Fruit fly (Drosophila melanogaster) Kc167 (cell line): ENCODE results near the gene CG9356.

ENCODE experiments used
- Myc ChIP-seq: fragments of >200 bp; optimal IDR thresholded peaks from 2 replicates; lab custom pipeline; 2017; ENCODE audit warnings: missing external identifiers
- insv ChIP-seq: fragments of >200 bp; optimal IDR thresholded peaks from 3 replicates; lab custom pipeline; 2018; ENCODE audit warnings: missing external identifiers
- ttk ChIP-seq: sonication (Bioruptor generic); optimal IDR thresholded peaks from 2 replicates; lab custom pipeline; 2017; ENCODE audit warnings: missing external identifiers

dm6 chr3R:9399074-9399473 lies 5.0 kb downstream of the CG9356 start:
- TF ChIP-seq Myc (lab: Kevin White, UChicago) (no peak), insv (lab: Kevin White, UChicago) (no peak), ttk (no peak)
